Worm (Caenorhabditis elegans) whole organism, L3 larva: ENCODE data around the gene rab-18.
A peak's percentile ranks its signal among the peaks of the same experiment; 100 is the strongest.

Experiments used
- ZK546.5 ChIP-seq: sonication (generic microtip); optimal IDR thresholded peaks from 2 replicates; lab custom pipeline; 2017; ENCODE audit warnings: missing biosample characterization, missing genetic modification characterization
- aly-2 ChIP-seq: fragments of 150-350 bp; optimal IDR thresholded peaks from 2 replicates; lab custom pipeline; 2014; ENCODE audit warnings: missing biosample characterization, missing genetic modification characterization
- ceh-28 ChIP-seq: fragments of 150-350 bp; optimal IDR thresholded peaks from 2 replicates; lab custom pipeline; 2014; ENCODE audit warnings: missing biosample characterization, missing genetic modification reagents, missing genetic modification characterization
- ceh-82 ChIP-seq: fragments of 150-350 bp; optimal IDR thresholded peaks from 2 replicates; lab custom pipeline; 2014; ENCODE audit warnings: missing biosample characterization, missing genetic modification characterization
- ceh-9 ChIP-seq: sonication (generic microtip); optimal IDR thresholded peaks from 2 replicates; lab custom pipeline; 2018; ENCODE audit warnings: missing biosample characterization, missing genetic modification characterization
- daf-12 ChIP-seq: fragments of 150-350 bp; optimal IDR thresholded peaks from 2 replicates; lab custom pipeline; 2014; ENCODE audit warnings: missing biosample characterization, missing genetic modification reagents, missing genetic modification characterization
- egl-5 ChIP-seq: fragments of 150-350 bp; optimal IDR thresholded peaks from 2 replicates; lab custom pipeline; 2017; ENCODE audit warnings: missing biosample characterization, missing genetic modification reagents, missing genetic modification characterization, inconsistent platforms
- elt-1 ChIP-seq: fragments of 150-350 bp; optimal IDR thresholded peaks from 2 replicates; lab custom pipeline; 2014; ENCODE audit warnings: missing biosample characterization, missing genetic modification characterization
- elt-2 ChIP-seq: sonication (generic microtip); optimal IDR thresholded peaks from 2 replicates; lab custom pipeline; 2016; ENCODE audit warnings: missing genetic modification reagents, mild to moderate bottlenecking, missing genetic modification characterization, missing compliant biosample characterization
- elt-3 ChIP-seq, 3 experiments: fragments of 150-350 bp in 1 of 3; sonication (generic microtip) in 2 of 3; optimal IDR thresholded peaks; 2 replicates in 2 of 3; 4 replicates in 1 of 3; lab custom pipeline; 2014 to 2017; ENCODE audit warnings: missing biosample characterization in 3 of 3, missing genetic modification characterization in 3 of 3
- eor-1 ChIP-seq, 2 experiments: fragments of 150-350 bp; optimal IDR thresholded peaks; 2 replicates each; lab custom pipeline; 2014 to 2018; ENCODE audit warnings: missing biosample characterization in 2 of 2, missing genetic modification characterization in 2 of 2
- fkh-2 ChIP-seq: fragments of 150-350 bp; optimal IDR thresholded peaks from 2 replicates; lab custom pipeline; 2014; ENCODE audit warnings: missing biosample characterization, missing genetic modification reagents, missing genetic modification characterization
- hmg-11 ChIP-seq: sonication (generic microtip); optimal IDR thresholded peaks from 2 replicates; lab custom pipeline; 2016; ENCODE audit warnings: missing genetic modification characterization, missing compliant biosample characterization
- jun-1 ChIP-seq: fragments of 150-350 bp; optimal IDR thresholded peaks from 2 replicates; lab custom pipeline; 2014; ENCODE audit warnings: missing biosample characterization, missing genetic modification reagents, missing genetic modification characterization
- lin-15B ChIP-seq: fragments of 150-350 bp; optimal IDR thresholded peaks from 2 replicates; lab custom pipeline; 2014; ENCODE audit warnings: missing biosample characterization, missing genetic modification characterization
- lin-39 ChIP-seq: fragments of 150-350 bp; optimal IDR thresholded peaks from 2 replicates; lab custom pipeline; 2018; ENCODE audit warnings: missing biosample characterization, missing genetic modification reagents, missing genetic modification characterization
- lsy-12 ChIP-seq: sonication (generic microtip); optimal IDR thresholded peaks from 2 replicates; lab custom pipeline; 2016; ENCODE audit warnings: mild to moderate bottlenecking, missing genetic modification characterization, missing compliant biosample characterization
- mdl-1 ChIP-seq: fragments of 150-350 bp; optimal IDR thresholded peaks from 2 replicates; lab custom pipeline; 2014; ENCODE audit warnings: missing biosample characterization, missing genetic modification characterization
- mml-1 ChIP-seq: fragments of 150-350 bp; sonication (generic microtip); optimal IDR thresholded peaks from 3 replicates; lab custom pipeline; 2014; ENCODE audit warnings: missing biosample characterization, missing genetic modification characterization
- nfya-1 ChIP-seq: sonication (generic microtip); optimal IDR thresholded peaks from 2 replicates; lab custom pipeline; 2017; ENCODE audit warnings: missing genetic modification characterization, mild to moderate bottlenecking, missing compliant biosample characterization, antibody characterized with exemption, moderate library complexity; ENCODE audit not compliant: insufficient read depth
- nhr-11 ChIP-seq: fragments of 150-350 bp; optimal IDR thresholded peaks from 2 replicates; lab custom pipeline; 2014; ENCODE audit warnings: missing biosample characterization, missing genetic modification characterization
- nhr-12 ChIP-seq: fragments of 150-350 bp; optimal IDR thresholded peaks from 2 replicates; lab custom pipeline; 2014; ENCODE audit warnings: missing biosample characterization, missing genetic modification characterization
- nhr-23 ChIP-seq: fragments of 150-350 bp; optimal IDR thresholded peaks from 2 replicates; lab custom pipeline; 2014; ENCODE audit warnings: missing biosample characterization, missing genetic modification reagents, missing genetic modification characterization
- nhr-28 ChIP-seq: fragments of 150-350 bp; optimal IDR thresholded peaks from 2 replicates; lab custom pipeline; 2014; ENCODE audit warnings: missing biosample characterization, missing genetic modification characterization
- nhr-43 ChIP-seq: sonication (generic microtip); optimal IDR thresholded peaks from 2 replicates; lab custom pipeline; 2016; ENCODE audit warnings: mild to moderate bottlenecking, missing genetic modification characterization, missing compliant biosample characterization; ENCODE audit not compliant: poor library complexity, severe bottlenecking
- nhr-67 ChIP-seq: fragments of 150-350 bp; optimal IDR thresholded peaks from 2 replicates; lab custom pipeline; 2014; ENCODE audit warnings: missing biosample characterization, missing genetic modification characterization
- nhr-76 ChIP-seq: fragments of 150-350 bp; sonication (generic microtip); optimal IDR thresholded peaks from 5 replicates; lab custom pipeline; 2014; ENCODE audit warnings: missing biosample characterization, missing genetic modification characterization
- nhr-77 ChIP-seq: fragments of 150-350 bp; optimal IDR thresholded peaks from 2 replicates; lab custom pipeline; 2014; ENCODE audit warnings: missing biosample characterization, missing genetic modification characterization
- pha-4 ChIP-seq: fragments of 150-350 bp; optimal IDR thresholded peaks from 2 replicates; lab custom pipeline; 2014; ENCODE audit warnings: missing biosample characterization, missing genetic modification reagents, missing genetic modification characterization
- sea-2 ChIP-seq: fragments of 150-350 bp; sonication (generic microtip); optimal IDR thresholded peaks from 4 replicates; lab custom pipeline; 2014; ENCODE audit warnings: missing biosample characterization, missing genetic modification reagents, missing genetic modification characterization
- skn-1 ChIP-seq: fragments of 150-350 bp; optimal IDR thresholded peaks from 2 replicates; lab custom pipeline; 2014; ENCODE audit warnings: missing biosample characterization, missing genetic modification characterization
- snpc-4 ChIP-seq: fragments of 150-350 bp; optimal IDR thresholded peaks from 2 replicates; lab custom pipeline; 2014; ENCODE audit warnings: missing biosample characterization, missing genetic modification characterization
- unc-39 ChIP-seq: sonication (generic microtip); optimal IDR thresholded peaks from 4 replicates; lab custom pipeline; 2017; ENCODE audit warnings: missing biosample characterization, missing genetic modification characterization
- unc-62 ChIP-seq: fragments of 150-350 bp; sonication (generic microtip); optimal IDR thresholded peaks from 4 replicates; lab custom pipeline; 2014; ENCODE audit warnings: missing biosample characterization, missing genetic modification reagents, missing genetic modification characterization
- ztf-11 ChIP-seq: fragments of 150-350 bp; optimal IDR thresholded peaks from 2 replicates; lab custom pipeline; 2014; ENCODE audit warnings: missing biosample characterization, missing genetic modification characterization
- ztf-4 ChIP-seq: fragments of 150-350 bp; optimal IDR thresholded peaks from 2 replicates; lab custom pipeline; 2014; ENCODE audit warnings: missing biosample characterization, missing genetic modification characterization

Gene rab-18

DNA sequence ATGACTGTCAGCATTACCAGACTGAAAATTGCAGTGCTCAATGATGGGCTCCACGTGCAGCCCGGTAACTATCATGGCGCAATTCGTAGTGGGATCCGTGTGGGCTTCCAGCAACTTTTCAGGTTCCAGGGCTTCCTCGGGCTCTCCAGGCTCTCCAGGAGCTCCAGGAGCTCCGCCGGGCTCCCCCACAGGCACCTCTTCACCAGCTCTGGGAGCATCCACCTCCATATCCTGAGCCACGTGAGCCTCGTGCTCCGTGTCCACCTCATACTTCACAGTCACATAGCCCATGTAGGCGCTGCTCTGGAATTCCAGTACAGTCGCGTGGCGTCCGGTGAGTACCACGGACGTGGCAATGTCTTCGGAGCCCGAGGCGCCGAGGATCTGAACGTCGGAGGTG lies 28.7 kb downstream of the rab-18 start:
- TF ChIP-seq unc-62 (GFP tag; lab: Kevin White, UChicago), result no peak
- no peak for TF ChIP-seq mdl-1
- no peak for TF ChIP-seq elt-1
- no peak for TF ChIP-seq lin-39 (tag; lab: Kevin White, UChicago)
- no peak for TF ChIP-seq nhr-12 (tag; lab: Kevin White, UChicago)
- no peak for TF ChIP-seq elt-3 (tag; optimal IDR thresholded peaks at IDR 0.05; lab: Kevin White, UChicago)
- TF ChIP-seq sea-2 (GFP tag; lab: Kevin White, UChicago), result no peak
- no peak for TF ChIP-seq lsy-12 (tag; lab: Kevin White, UChicago)
- no peak for TF ChIP-seq nhr-28 (tag; lab: Kevin White, UChicago)
- no peak for TF ChIP-seq egl-5 (tag; lab: Kevin White, UChicago)

DNA sequence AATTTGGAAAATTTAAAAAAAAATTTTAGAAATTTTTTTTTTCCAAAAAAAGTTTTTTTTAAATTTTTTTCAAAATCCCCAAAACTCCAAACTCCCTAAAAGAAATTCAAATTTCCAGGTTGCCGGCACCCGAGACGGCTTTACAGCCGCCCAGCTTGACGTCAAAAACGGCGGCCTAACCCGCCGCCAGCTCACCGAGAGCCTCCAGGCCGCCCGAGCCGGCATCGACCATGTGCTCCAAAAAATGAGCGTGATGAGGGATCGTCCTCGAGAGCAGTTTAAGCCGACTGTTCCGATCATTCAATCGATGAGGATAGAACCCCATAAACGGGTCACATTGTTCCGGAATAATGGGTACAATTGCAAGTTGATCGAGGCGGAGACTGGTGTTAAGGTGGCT lies 36.8 kb downstream of the rab-18 start:
- TF ChIP-seq mdl-1, result no peak
- TF ChIP-seq ZK546.5 (tag; lab: Kevin White, UChicago), result no peak
- no peak for TF ChIP-seq ceh-82 (tag; lab: Kevin White, UChicago)
- TF ChIP-seq, all 47 proteins: peak for 0

DNA sequence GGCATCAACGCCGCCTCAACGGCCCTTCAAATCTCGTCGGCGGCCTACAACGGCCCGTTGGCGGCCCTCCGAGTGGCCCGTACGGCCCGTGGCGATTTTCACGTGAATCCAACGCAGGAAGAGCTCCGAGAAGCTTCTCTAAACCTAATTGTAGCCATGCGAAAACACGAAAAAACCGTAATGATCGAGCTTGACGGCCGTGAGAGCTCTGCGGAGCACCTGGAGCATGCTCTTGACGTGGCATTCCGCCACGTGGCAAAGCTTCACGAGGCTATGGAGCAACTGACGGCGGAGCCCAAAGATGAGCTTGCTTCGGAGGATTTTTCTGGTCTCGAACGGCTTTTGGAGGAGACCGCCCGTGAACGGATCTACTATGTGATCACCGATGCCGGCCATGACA lies 40.5 kb downstream of the rab-18 start:
- TF ChIP-seq eor-1 (tag; optimal IDR thresholded peaks at IDR 0.05; lab: Kevin White, UChicago), result no peak
- TF ChIP-seq ceh-9, result no peak
- TF ChIP-seq ceh-28 (tag; lab: Kevin White, UChicago), result no peak
- TF ChIP-seq pha-4 (tag; lab: Kevin White, UChicago), result no peak
- no peak for TF ChIP-seq mdl-1

DNA sequence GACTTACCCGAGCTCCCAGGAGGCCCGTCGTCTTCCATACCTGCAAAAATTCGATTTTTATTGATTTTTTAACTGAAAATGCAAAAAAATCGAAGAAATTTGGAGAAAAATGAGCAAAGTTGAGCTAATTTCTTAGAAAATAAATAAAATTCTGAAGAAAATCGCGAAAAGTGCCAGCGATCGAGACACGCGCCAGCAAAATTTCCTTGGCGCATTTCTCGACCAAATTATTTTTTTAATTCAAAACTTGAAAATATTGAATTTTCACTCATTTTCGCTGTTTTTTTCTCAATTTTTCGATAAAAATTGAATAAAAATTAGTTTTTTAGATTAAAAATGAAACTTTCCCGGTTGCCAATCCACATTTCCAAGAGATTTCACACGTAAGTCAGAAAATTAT lies 43.4 kb downstream of the rab-18 start, which contains the start of the genes chin-1 and BE0003N10.1:
TSS of gene chin-1 (minus strand) at position 40 of the 400 bp plus-strand sequence.
TSS of gene BE0003N10.1 (plus strand) at position 320 of the 400 bp plus-strand sequence.
- TF ChIP-seq ceh-28 (tag; lab: Kevin White, UChicago) (peak; percentile 8), nhr-77 (no peak), nfya-1 (tag; lab: Kevin White, UChicago) (peak; percentile 48), mml-1 (tag; lab: Kevin White, UChicago) (no peak), lin-15B (peak; percentile 61), aly-2 (tag; lab: Kevin White, UChicago) (no peak), nhr-43 (no peak), elt-2 (tag; lab: Kevin White, UChicago) (no peak), skn-1 (no peak), unc-39 (tag; lab: Kevin White, UChicago) (no peak), nhr-23 (tag; lab: Kevin White, UChicago) (peak; percentile 27), pha-4 (tag; lab: Kevin White, UChicago) (peak; percentile 59), elt-3 (tag; optimal IDR thresholded peaks at IDR 0.05; lab: Kevin White, UChicago) (no peak), nhr-67 (tag; lab: Kevin White, UChicago) (no peak), nhr-76 (tag; lab: Kevin White, UChicago) (no peak), hmg-11 (tag; lab: Kevin White, UChicago) (peak; percentile 68), fkh-2 (tag; lab: Kevin White, UChicago) (no peak)

DNA sequence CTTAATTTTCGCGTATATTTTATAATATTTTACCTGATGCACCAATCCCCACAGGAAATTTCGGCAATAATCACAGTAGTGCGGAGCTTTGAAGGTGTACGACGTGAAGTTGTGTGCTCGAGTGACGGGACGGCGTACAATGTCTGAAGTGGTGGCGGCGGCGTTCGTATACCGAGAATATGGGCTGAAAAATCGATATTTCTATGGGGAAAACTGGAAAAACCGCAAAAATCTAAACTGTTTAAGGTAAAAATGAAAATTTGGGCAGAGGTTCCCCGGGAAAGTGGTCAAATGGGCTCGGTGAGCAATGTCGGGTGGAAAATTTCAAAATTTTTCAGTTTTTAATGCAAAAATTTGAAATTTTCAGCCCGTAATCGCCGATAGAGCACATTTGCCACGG lies 45.7 kb downstream of the rab-18 start:
- TF ChIP-seq jun-1 (tag; lab: Kevin White, UChicago), result no peak
- TF ChIP-seq, all 47 proteins: peak for 0

DNA sequence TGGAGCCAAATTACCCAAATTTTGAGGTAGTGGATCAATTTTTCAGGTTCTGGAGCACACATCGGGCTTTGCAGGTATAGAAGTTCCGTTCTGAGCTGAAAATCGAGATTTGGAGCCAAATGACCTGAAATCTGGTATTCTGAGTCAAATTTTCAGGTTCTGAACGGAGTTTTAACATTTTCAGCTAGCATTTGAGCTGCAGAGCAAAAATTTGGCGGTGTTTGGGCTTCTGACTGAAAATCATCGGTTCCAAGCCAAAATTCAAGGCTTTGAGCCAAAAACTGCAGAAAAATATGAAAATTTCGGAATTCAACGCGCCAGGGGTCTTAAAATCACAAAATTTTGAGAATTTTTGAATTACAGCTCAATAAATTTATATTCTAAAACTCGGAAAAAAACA lies 49.6 kb downstream of the rab-18 start, which contains the start of the genes clc-26 and E_BE45912.2:
TSS of gene clc-26 (minus strand) at position 101 of the 400 bp plus-strand sequence.
TSS of gene E_BE45912.2 (minus strand) at position 139 of the 400 bp plus-strand sequence.
- TF ChIP-seq daf-12 (tag; lab: Kevin White, UChicago) (no peak), nhr-11 (tag; lab: Kevin White, UChicago) (no peak), unc-39 (tag; lab: Kevin White, UChicago) (no peak), ztf-4 (tag; lab: Kevin White, UChicago) (no peak), snpc-4 (tag; lab: Kevin White, UChicago) (no peak), ztf-11 (tag; lab: Kevin White, UChicago) (no peak), nhr-28 (tag; lab: Kevin White, UChicago) (no peak), ceh-28 (tag; lab: Kevin White, UChicago) (no peak), lsy-12 (tag; lab: Kevin White, UChicago) (no peak), nhr-76 (tag; lab: Kevin White, UChicago) (no peak), skn-1 (no peak), nhr-67 (tag; lab: Kevin White, UChicago) (no peak), lin-15B (no peak)
